Worm (Caenorhabditis elegans): ENCODE measurements around the gene T21C12.8.

DNA sequence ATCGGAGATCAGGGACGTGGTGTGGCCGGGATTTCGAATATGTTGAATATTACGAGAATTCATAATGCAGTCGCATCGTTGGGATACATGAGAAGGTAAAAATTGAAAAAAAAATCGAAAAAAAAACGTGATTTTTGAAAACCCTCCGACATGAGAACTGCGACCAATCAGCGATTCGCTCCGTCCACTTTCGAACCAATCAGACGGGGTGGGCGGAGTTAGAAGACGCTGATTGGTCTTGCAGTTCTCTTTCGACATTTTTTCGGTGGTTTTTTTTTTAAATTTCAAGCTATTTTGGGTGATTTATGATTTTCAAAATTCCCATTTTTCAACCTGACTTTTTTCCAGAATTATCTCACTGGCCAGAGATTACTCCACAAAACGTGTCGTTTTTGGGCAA, 16.4 kb upstream of the T21C12.8 start:
- TF ChIP-seq elt-1 (tag; optimal IDR thresholded peaks at IDR 0.05) (no peak), unc-62 (GFP tag; optimal IDR thresholded peaks at IDR 0.05) (no peak), ZK546.5 (tag; optimal IDR thresholded peaks at IDR 0.05) (no peak), ceh-82 (tag; optimal IDR thresholded peaks at IDR 0.05) (no peak), ama-1 (optimal IDR thresholded peaks at IDR 0.05) (no peak), egl-27 (tag; optimal IDR thresholded peaks at IDR 0.05) (no peak), R02D3.7 (tag; optimal IDR thresholded peaks at IDR 0.05) (no peak), lin-15B (tag; optimal IDR thresholded peaks at IDR 0.05) (no peak), lin-39 (tag; optimal IDR thresholded peaks at IDR 0.05) (no peak), nhr-11 (tag; optimal IDR thresholded peaks at IDR 0.05) (no peak)

Data from whole organism, L3 larva.